Fruit fly (Drosophila melanogaster) whole organism, pupa: Measurements from ENCODE around the gene CG6508.

ENCODE experiments used
- CG17806 ChIP-seq: fragments of 200-800 bp; sonication (Bioruptor generic); optimal IDR thresholded peaks from 2 replicates; lab custom pipeline; 2018; ENCODE audit warnings: missing biosample characterization, mild to moderate bottlenecking, missing genetic modification characterization, moderate library complexity
- EcR ChIP-seq: fragments of 200-800 bp; sonication (Bioruptor generic); optimal IDR thresholded peaks from 3 replicates; lab custom pipeline; 2019; ENCODE audit warnings: missing biosample characterization, missing genetic modification characterization, mild to moderate bottlenecking, moderate library complexity, missing genetic modification reagents
- fd96Ca ChIP-seq: fragments of 200-800 bp; sonication (Bioruptor generic); IDR thresholded peaks from 3 replicates; pipeline ENCODE4 v1.3.6; 2022; ENCODE audit warnings: missing biosample characterization, missing genetic modification characterization
- gl ChIP-seq: fragments of 200-800 bp; sonication (Bioruptor generic); optimal IDR thresholded peaks from 2 replicates; lab custom pipeline; 2018; ENCODE audit warnings: missing biosample characterization, mild to moderate bottlenecking, missing genetic modification characterization

DNA sequence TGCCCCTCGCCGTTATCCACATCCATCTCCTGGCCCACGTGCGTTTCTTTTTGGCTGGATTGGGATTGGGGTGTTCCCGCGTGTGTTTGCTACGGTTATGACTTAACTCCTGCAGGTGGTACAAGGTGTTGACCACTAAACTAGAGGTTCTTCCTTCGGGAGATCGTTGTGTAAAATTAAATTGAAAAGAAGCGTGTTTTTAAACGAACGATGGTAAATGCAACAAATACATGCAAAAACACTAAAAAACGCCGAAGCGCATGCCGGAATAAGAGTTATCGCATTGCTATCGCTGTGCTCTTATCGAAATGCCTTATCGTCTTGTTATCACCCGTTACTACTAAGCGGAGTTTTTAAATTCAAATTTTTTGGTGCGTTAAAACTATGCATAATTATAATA, 49.2 kb upstream of the CG6508 start, which contains the start of gene CG6724:
- no peak for TF ChIP-seq CG17806
- TF ChIP-seq gl (tag; lab: Kevin White, UChicago): no peak
- no peak for TF ChIP-seq fd96Ca (GFP tag; lab: Robert Waterston, UW)
- no peak for TF ChIP-seq EcR (GFP tag; lab: Kevin White, UChicago)
